Worm (Caenorhabditis elegans) whole organism, young adult: Measurements from ENCODE around the gene flp-27.

Experiments
- F37B4.10 ChIP-seq: fragments of 200-800 bp; sonication (Bioruptor generic); IDR thresholded peaks from 2 replicates; pipeline ENCODE4 v1.3.6; 2022; ENCODE audit warnings: missing genetic modification characterization, missing compliant biosample characterization
- dpl-1 ChIP-seq: fragments of 150-350 bp; optimal IDR thresholded peaks from 2 replicates; lab custom pipeline; 2014; ENCODE audit warnings: missing biosample characterization, missing genetic modification reagents, missing genetic modification characterization
- efl-1 ChIP-seq: fragments of 150-350 bp; optimal IDR thresholded peaks from 2 replicates; lab custom pipeline; 2014; ENCODE audit warnings: missing biosample characterization, missing genetic modification reagents, missing genetic modification characterization
- lin-26 ChIP-seq: fragments of 200-800 bp; sonication (Bioruptor generic); IDR thresholded peaks from 2 replicates; pipeline ENCODE4 v1.3.6; 2022; ENCODE audit warnings: missing genetic modification reagents, missing genetic modification characterization, missing compliant biosample characterization
- lin-35 ChIP-seq, 3 experiments: fragments of 150-350 bp in 2 of 3; sonication (generic microtip) in 1 of 3; optimal IDR thresholded peaks; 2 replicates each; lab custom pipeline; 2014 to 2018; ENCODE audit warnings: missing biosample characterization in 3 of 3, missing genetic modification characterization in 3 of 3, missing genetic modification reagents in 3 of 3
- madf-10 ChIP-seq: sonication (generic microtip); optimal IDR thresholded peaks from 2 replicates; lab custom pipeline; 2016; ENCODE audit warnings: mild to moderate bottlenecking, missing genetic modification characterization, missing compliant biosample characterization
- pha-4 ChIP-seq: fragments of 150-350 bp; sonication (generic microtip); optimal IDR thresholded peaks from 2 replicates; lab custom pipeline; 2014; ENCODE audit warnings: missing biosample characterization, missing genetic modification reagents, missing genetic modification characterization

DNA sequence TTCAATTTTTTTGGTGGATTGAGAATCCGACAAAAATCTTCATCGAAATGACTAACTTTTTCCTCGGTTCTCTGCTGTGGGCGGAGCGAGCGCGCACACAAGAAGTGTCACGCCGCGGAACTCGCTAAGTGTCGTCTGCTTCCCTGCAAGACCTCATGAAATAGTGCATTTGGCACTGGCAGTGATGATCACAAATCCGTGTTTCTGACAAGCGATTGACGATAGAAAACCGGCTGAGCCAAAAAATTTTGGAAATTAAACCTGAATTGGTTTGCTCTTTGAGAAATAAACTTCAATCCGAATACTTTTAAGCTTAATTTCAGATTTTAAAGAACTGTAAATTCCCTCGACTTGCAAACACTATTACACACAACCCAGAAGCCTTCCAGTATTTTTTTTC is 20.7 kb downstream of the flp-27 start:
- TF ChIP-seq pha-4 (tag; lab: Kevin White, UChicago) (no peak), efl-1 (GFP tag; lab: Kevin White, UChicago) (no peak), lin-26 (GFP tag; lab: Robert Waterston, UW) (no peak), lin-35 (GFP tag; optimal IDR thresholded peaks at IDR 0.05; lab: Kevin White, UChicago) (peak in 1 of 3 experiments; percentile 15), dpl-1 (GFP tag; lab: Kevin White, UChicago) (no peak), madf-10 (tag; lab: Kevin White, UChicago) (no peak), F37B4.10 (GFP tag; lab: Robert Waterston, UW) (no peak)
